Fruit fly (Drosophila melanogaster) whole organism, embryonic: Measurements from ENCODE around the gene CG6726.
A peak's percentile ranks its signal among the peaks of the same experiment; 100 is the strongest.

ENCODE experiments used
- Aef1 ChIP-seq: fragments of 200-800 bp; sonication (Bioruptor generic); IDR thresholded peaks from 3 replicates; pipeline ENCODE4 v1.3.6; 2022; ENCODE audit warnings: missing biosample characterization, missing genetic modification characterization
- Asciz ChIP-seq: fragments of 200-800 bp; sonication (Bioruptor generic); optimal IDR thresholded peaks from 2 replicates; lab custom pipeline; 2017; ENCODE audit warnings: missing biosample characterization, mild to moderate bottlenecking, missing genetic modification characterization, missing genetic modification reagents
- Awh ChIP-seq: fragments of 200-800 bp; sonication (Bioruptor generic); IDR thresholded peaks from 2 replicates; pipeline ENCODE4, ENCODE4 v1.3.6; 2022; ENCODE audit warnings: missing biosample characterization, missing genetic modification characterization
- CG10959 ChIP-seq: fragments of 200-800 bp; sonication (Bioruptor generic); IDR thresholded peaks from 2 replicates; pipeline ENCODE4 v1.3.6; 2022; ENCODE audit warnings: missing biosample characterization, missing genetic modification characterization
- CG11560 ChIP-seq: fragments of 200-800 bp; sonication (Bioruptor generic); IDR thresholded peaks from 3 replicates; pipeline ENCODE4 v1.3.6; 2022; ENCODE audit warnings: missing biosample characterization, missing genetic modification characterization
- CG12299 ChIP-seq: fragments of 200-800 bp; sonication (Bioruptor generic); optimal IDR thresholded peaks from 2 replicates; lab custom pipeline; 2018; ENCODE audit warnings: missing biosample characterization, mild to moderate bottlenecking, missing genetic modification characterization
- CG12942 ChIP-seq: fragments of 200-800 bp; sonication (Bioruptor generic); optimal IDR thresholded peaks from 3 replicates; lab custom pipeline; 2016; ENCODE audit warnings: missing biosample characterization, missing genetic modification characterization
- CG15696 ChIP-seq: fragments of 200-800 bp; sonication (Bioruptor generic); optimal IDR thresholded peaks from 2 replicates; lab custom pipeline; 2019; ENCODE audit warnings: missing biosample characterization, mild to moderate bottlenecking, missing genetic modification characterization, moderate library complexity
- CG1603 ChIP-seq: fragments of 200-800 bp; sonication (Bioruptor generic); optimal IDR thresholded peaks from 2 replicates; lab custom pipeline; 2019; ENCODE audit warnings: missing biosample characterization, mild to moderate bottlenecking, missing genetic modification characterization, moderate library complexity
- CG16813 ChIP-seq: fragments of 200-800 bp; sonication (Bioruptor generic); IDR thresholded peaks from 3 replicates; pipeline ENCODE4 v1.3.6; 2022; ENCODE audit warnings: missing biosample characterization, missing genetic modification characterization; ENCODE audit not compliant: partially characterized antibody
- CG17612 ChIP-seq: fragments of 200-800 bp; sonication (Bioruptor generic); IDR thresholded peaks from 2 replicates; pipeline ENCODE4 v1.3.6; 2022; ENCODE audit warnings: missing biosample characterization, missing genetic modification characterization
- CG3065 ChIP-seq: fragments of 200-800 bp; sonication (Bioruptor generic); optimal IDR thresholded peaks from 2 replicates; lab custom pipeline; 2016; ENCODE audit warnings: missing biosample characterization, missing genetic modification characterization
- CG34376 ChIP-seq: fragments of 200-800 bp; sonication (Bioruptor generic); optimal IDR thresholded peaks from 2 replicates; lab custom pipeline; 2018; ENCODE audit warnings: missing biosample characterization, mild to moderate bottlenecking, missing genetic modification characterization
- CG4617 ChIP-seq: fragments of 200-800 bp; sonication (Bioruptor generic); optimal IDR thresholded peaks from 3 replicates; lab custom pipeline; 2016; ENCODE audit warnings: missing biosample characterization, missing genetic modification characterization, borderline replicate concordance
- CG4854 ChIP-seq: fragments of 200-800 bp; sonication (Bioruptor generic); optimal IDR thresholded peaks from 2 replicates; lab custom pipeline; 2016; ENCODE audit warnings: missing biosample characterization, missing genetic modification characterization, inconsistent platforms
- CG7271 ChIP-seq: fragments of 200-800 bp; sonication (Bioruptor generic); optimal IDR thresholded peaks from 2 replicates; lab custom pipeline; 2018; ENCODE audit warnings: missing biosample characterization, mild to moderate bottlenecking, missing genetic modification characterization, moderate library complexity
- CG7839 ChIP-seq: fragments of 200-800 bp; sonication (Bioruptor generic); optimal IDR thresholded peaks from 3 replicates; lab custom pipeline; 2018; ENCODE audit warnings: missing biosample characterization, mild to moderate bottlenecking, missing genetic modification characterization, moderate library complexity
- CG8478 ChIP-seq: fragments of >200 bp; optimal IDR thresholded peaks from 2 replicates; lab custom pipeline; 2018
- CG8765 ChIP-seq: fragments of 200-800 bp; sonication (Bioruptor generic); IDR thresholded peaks from 2 replicates; pipeline ENCODE4 v1.3.6; 2022; ENCODE audit warnings: missing biosample characterization, missing genetic modification characterization
- CG9727 ChIP-seq: fragments of 200-800 bp; sonication (Bioruptor generic); optimal IDR thresholded peaks from 3 replicates; lab custom pipeline; 2017; ENCODE audit warnings: missing biosample characterization, mild to moderate bottlenecking, missing genetic modification characterization
- Dref ChIP-seq: fragments of 200-800 bp; sonication (Bioruptor generic); IDR thresholded peaks from 2 replicates; pipeline ENCODE4 v1.3.6; 2022; ENCODE audit warnings: missing biosample characterization, missing genetic modification characterization
- Ets65A ChIP-seq: fragments of 200-800 bp; sonication (Bioruptor generic); peaks from one replicate; lab custom pipeline; 2016; ENCODE audit warnings: missing biosample characterization, missing genetic modification characterization
- Fer3 ChIP-seq: fragments of 200-800 bp; sonication (Bioruptor generic); optimal IDR thresholded peaks from 2 replicates; lab custom pipeline; 2018; ENCODE audit warnings: missing biosample characterization, mild to moderate bottlenecking, missing genetic modification characterization, moderate library complexity
- HLH3B ChIP-seq: fragments of 200-800 bp; sonication (Bioruptor generic); IDR thresholded peaks from 2 replicates; pipeline ENCODE4 v1.3.6; 2022; ENCODE audit warnings: missing biosample characterization, missing genetic modification characterization
- Hand ChIP-seq: fragments of 200-800 bp; sonication (Bioruptor generic); optimal IDR thresholded peaks from 2 replicates; lab custom pipeline; 2017; ENCODE audit warnings: mild to moderate bottlenecking, missing biosample characterization, missing genetic modification reagents, missing genetic modification characterization
- Med ChIP-seq: fragments of 200-800 bp; sonication (Bioruptor generic); peaks from one replicate; lab custom pipeline; 2016; ENCODE audit warnings: missing biosample characterization, missing genetic modification characterization, mild to moderate bottlenecking, inconsistent platforms, moderate library complexity
- NC2β ChIP-seq: fragments of 200-800 bp; sonication (Bioruptor generic); optimal IDR thresholded peaks from 2 replicates; lab custom pipeline; 2016; ENCODE audit warnings: missing biosample characterization, missing genetic modification characterization
- Pdp1 ChIP-seq, 2 experiments: fragments of 200-800 bp; sonication (Bioruptor generic); optimal IDR thresholded peaks; 3 replicates each; lab custom pipeline; 2016; ENCODE audit warnings: missing biosample characterization in 2 of 2, missing genetic modification characterization in 2 of 2, mild to moderate bottlenecking in 1 of 2, moderate library complexity in 1 of 2
- Rfx ChIP-seq: fragments of 200-800 bp; sonication (Bioruptor generic); IDR thresholded peaks from 2 replicates; pipeline ENCODE4 v1.3.6; 2022; ENCODE audit warnings: missing biosample characterization, missing genetic modification characterization
- Sin3A ChIP-seq: fragments of >200 bp; optimal IDR thresholded peaks from 2 replicates; lab custom pipeline; 2018
- ac ChIP-seq: fragments of 200-800 bp; sonication (Bioruptor generic); optimal IDR thresholded peaks from 3 replicates; lab custom pipeline; 2017; ENCODE audit warnings: missing biosample characterization, mild to moderate bottlenecking, missing genetic modification characterization
- ash1 ChIP-seq: fragments of 200-800 bp; sonication (Bioruptor generic); optimal IDR thresholded peaks from 2 replicates; lab custom pipeline; 2018; ENCODE audit warnings: missing biosample characterization, mild to moderate bottlenecking, missing genetic modification characterization
- bcd ChIP-seq: fragments of 200-800 bp; sonication (Bioruptor generic); optimal IDR thresholded peaks from 2 replicates; lab custom pipeline; 2017; ENCODE audit warnings: missing biosample characterization, mild to moderate bottlenecking, missing genetic modification characterization
- chif ChIP-seq, 2 experiments: fragments of 200-800 bp; sonication (Bioruptor generic); optimal IDR thresholded peaks; 3 replicates each; lab custom pipeline; 2016; ENCODE audit warnings: missing biosample characterization in 2 of 2, missing genetic modification characterization in 2 of 2
- da ChIP-seq: fragments of 200-800 bp; sonication (Bioruptor generic); optimal IDR thresholded peaks from 2 replicates; lab custom pipeline; 2016; ENCODE audit warnings: missing biosample characterization, missing genetic modification characterization
- dmrt99B ChIP-seq: fragments of 200-800 bp; sonication (Bioruptor generic); optimal IDR thresholded peaks from 2 replicates; lab custom pipeline; 2018; ENCODE audit warnings: missing biosample characterization, mild to moderate bottlenecking, missing genetic modification characterization, moderate library complexity
- emc ChIP-seq: fragments of 200-800 bp; sonication (Bioruptor generic); optimal IDR thresholded peaks from 2 replicates; lab custom pipeline; 2016; ENCODE audit warnings: missing biosample characterization, missing genetic modification characterization
- eyg ChIP-seq: fragments of 200-800 bp; sonication (Bioruptor generic); optimal IDR thresholded peaks from 3 replicates; lab custom pipeline; 2016; ENCODE audit warnings: missing biosample characterization, missing genetic modification characterization
- fd102C ChIP-seq: fragments of 200-800 bp; sonication (Bioruptor generic); optimal IDR thresholded peaks from 2 replicates; lab custom pipeline; 2018; ENCODE audit warnings: missing biosample characterization, mild to moderate bottlenecking, missing genetic modification characterization, moderate library complexity
- gcm ChIP-seq: fragments of 200-800 bp; sonication (Bioruptor generic); optimal IDR thresholded peaks from 2 replicates; lab custom pipeline; 2019; ENCODE audit warnings: missing biosample characterization, mild to moderate bottlenecking, missing genetic modification characterization, moderate library complexity
- gro ChIP-seq: fragments of 200-800 bp; sonication (Bioruptor generic); optimal IDR thresholded peaks from 2 replicates; lab custom pipeline; 2016; ENCODE audit warnings: missing biosample characterization, missing genetic modification characterization
- knrl ChIP-seq: fragments of 200-800 bp; sonication (Bioruptor generic); IDR thresholded peaks from 3 replicates; pipeline ENCODE4 v1.3.6; 2022; ENCODE audit warnings: missing biosample characterization, missing genetic modification characterization; ENCODE audit not compliant: partially characterized antibody
- lmd ChIP-seq: fragments of 200-800 bp; sonication (Bioruptor generic); IDR thresholded peaks from 2 replicates; pipeline ENCODE4 v1.3.6; 2022; ENCODE audit warnings: missing biosample characterization, missing genetic modification characterization
- org-1 ChIP-seq: fragments of 200-800 bp; sonication (Bioruptor generic); optimal IDR thresholded peaks from 2 replicates; lab custom pipeline; 2017; ENCODE audit warnings: missing biosample characterization, missing genetic modification characterization
- pan ChIP-seq, 4 experiments: fragments of >200 bp in 3 of 4; fragments of 200-800 bp in 1 of 4; sonication (Bioruptor generic) in 1 of 4; optimal IDR thresholded peaks in 3 of 4; IDR thresholded peaks in 1 of 4; 2 replicates each; pipeline versions ENCODE4 v1.3.6 to Lab custom; 2017 to 2022; ENCODE audit warnings: missing biosample characterization in 2 of 4, missing genetic modification characterization in 2 of 4, mixed read lengths in 1 of 4
- repo ChIP-seq: fragments of 200-800 bp; sonication (Bioruptor generic); optimal IDR thresholded peaks from 2 replicates; lab custom pipeline; 2016; ENCODE audit warnings: missing biosample characterization, missing genetic modification characterization
- so ChIP-seq: fragments of 200-800 bp; sonication (Bioruptor generic); IDR thresholded peaks from 3 replicates; pipeline ENCODE4 v1.3.6; 2022; ENCODE audit warnings: missing biosample characterization, missing genetic modification characterization
- toy ChIP-seq: fragments of 200-800 bp; sonication (Bioruptor generic); IDR thresholded peaks from 2 replicates; pipeline ENCODE4 v1.3.6; 2022; ENCODE audit warnings: missing biosample characterization, missing genetic modification characterization
- vnd ChIP-seq: fragments of 200-800 bp; sonication (Bioruptor generic); IDR thresholded peaks from 3 replicates; pipeline ENCODE4 v1.3.6; 2022; ENCODE audit warnings: missing biosample characterization, missing genetic modification characterization; ENCODE audit not compliant: partially characterized antibody
- z ChIP-seq: fragments of 200-800 bp; sonication (Bioruptor generic); IDR thresholded peaks from 3 replicates; pipeline ENCODE4 v1.3.6; 2022; ENCODE audit warnings: missing biosample characterization, missing genetic modification characterization

The CG6726 gene

dm6 chr3R:23134690-23135089 lies 43.2 kb downstream of the CG6726 start (continued):
- TF ChIP-seq ash1 (GFP tag; lab: Kevin White, UChicago), result no peak
- no peak for TF ChIP-seq NC2β (GFP tag; lab: Kevin White, UChicago)
- TF ChIP-seq CG12299, result no peak
- TF ChIP-seq CG4854 (GFP tag; lab: Kevin White, UChicago), result no peak
- TF ChIP-seq CG10959 (GFP tag; lab: Robert Waterston, UW), result no peak
- TF ChIP-seq CG3065 (GFP tag; lab: Kevin White, UChicago), result no peak
- no peak for TF ChIP-seq repo (GFP tag; lab: Kevin White, UChicago)
- TF ChIP-seq ac (GFP tag; lab: Kevin White, UChicago), result peak; percentile 26
- no peak for TF ChIP-seq so (GFP tag; lab: Robert Waterston, UW)
- TF ChIP-seq lmd (GFP tag; lab: Robert Waterston, UW), result no peak
- TF ChIP-seq bcd, result no peak
- peak in 1 of 2 experiments; percentile 6 for TF ChIP-seq Pdp1 (GFP tag; optimal IDR thresholded peaks at IDR 0.05; lab: Kevin White, UChicago)
- TF ChIP-seq Asciz (GFP tag; lab: Kevin White, UChicago), result peak; percentile 10
- no peak for TF ChIP-seq CG8765 (GFP tag; lab: Robert Waterston, UW)
- TF ChIP-seq CG7271 (tag; lab: Kevin White, UChicago), result peak; percentile 13
- TF ChIP-seq toy (GFP tag; lab: Robert Waterston, UW), result no peak
- TF ChIP-seq knrl, result no peak
- TF ChIP-seq Aef1 (GFP tag; lab: Robert Waterston, UW), result no peak
- no peak for TF ChIP-seq emc (GFP tag; lab: Kevin White, UChicago)
- TF ChIP-seq Hand (GFP tag; lab: Kevin White, UChicago), result no peak
- no peak for TF ChIP-seq CG4617 (GFP tag; lab: Kevin White, UChicago)
- TF ChIP-seq CG11560 (tag; lab: Robert Waterston, UW), result no peak
- TF ChIP-seq CG34376 (GFP tag; lab: Kevin White, UChicago), result no peak
- TF ChIP-seq Fer3, result no peak
- no peak for TF ChIP-seq Dref (GFP tag; lab: Robert Waterston, UW)
- TF ChIP-seq CG17612 (GFP tag; lab: Robert Waterston, UW), result no peak
- no peak for TF ChIP-seq CG7839 (tag; lab: Kevin White, UChicago)
- no peak for TF ChIP-seq eyg (GFP tag; lab: Kevin White, UChicago)
- no peak for TF ChIP-seq Rfx
- no peak for TF ChIP-seq org-1 (GFP tag; lab: Kevin White, UChicago)
- TF ChIP-seq da (GFP tag; lab: Kevin White, UChicago), result no peak
- TF ChIP-seq Med, result peak; percentile 54
- no peak for TF ChIP-seq Sin3A (lab: Kevin White, UChicago)
- no peak for TF ChIP-seq CG16813 (GFP tag; lab: Robert Waterston, UW)
- TF ChIP-seq CG15696 (tag; lab: Kevin White, UChicago), result peak; percentile 60
- TF ChIP-seq CG9727, result no peak
- TF ChIP-seq pan (optimal IDR thresholded peaks at IDR 0.05; lab: Kevin White, UChicago), result no peak
- peak in 1 of 2 experiments; percentile 9 for TF ChIP-seq pan (GFP tag; optimal IDR thresholded peaks at IDR 0.05 in 1 of 2, IDR thresholded peaks at IDR 0.05 in 1 of 2)
- TF ChIP-seq vnd, result no peak
- peak; percentile 39; the same call in 1 of the 2 replicates for TF ChIP-seq Awh (GFP tag; lab: Robert Waterston, UW)
- TF ChIP-seq HLH3B (GFP tag; lab: Robert Waterston, UW), result 0 out of 2 replicates have a peak, but pooled peaks have one; percentile 14
- TF ChIP-seq CG8478, result no peak
- TF ChIP-seq Ets65A, result no peak
- no peak for TF ChIP-seq CG12942 (GFP tag; lab: Kevin White, UChicago)
- TF ChIP-seq z (GFP tag; lab: Robert Waterston, UW), result 0 out of 3 replicates have a peak, but pooled peaks have one; percentile 21
- no peak for TF ChIP-seq gcm (GFP tag; lab: Kevin White, UChicago)
- peak; percentile 58 for TF ChIP-seq fd102C
- TF ChIP-seq chif (GFP tag; optimal IDR thresholded peaks at IDR 0.05; lab: Kevin White, UChicago), result no peak
- TF ChIP-seq gro (GFP tag; lab: Kevin White, UChicago), result no peak
- TF ChIP-seq CG1603, result peak; percentile 31
- TF ChIP-seq dmrt99B (tag; lab: Kevin White, UChicago), result peak; percentile 3
